Worm (Caenorhabditis elegans): ENCODE results near the gene srw-98.

The srw-98 gene

ce11 chrV:1664921-1665320 is 13.2 kb downstream of the srw-98 start, which contains the start of gene K04F1.9 (continued):
- no peak for TF ChIP-seq ceh-82 (tag; optimal IDR thresholded peaks at IDR 0.05)

- TF ChIP-seq nhr-237 (tag; optimal IDR thresholded peaks at IDR 0.05) = no peak
- TF ChIP-seq lin-39 (tag; optimal IDR thresholded peaks at IDR 0.05) = no peak
- no peak for TF ChIP-seq C16A3.4 (tag; optimal IDR thresholded peaks at IDR 0.05)
- no peak for TF ChIP-seq sup-37 (GFP tag; optimal IDR thresholded peaks at IDR 0.05)
- TF ChIP-seq rnt-1 (tag; optimal IDR thresholded peaks at IDR 0.05) = no peak
- TF ChIP-seq egl-27 (tag; optimal IDR thresholded peaks at IDR 0.05) = no peak
- no peak for TF ChIP-seq nhr-12 (tag; optimal IDR thresholded peaks at IDR 0.05)
- TF ChIP-seq nhr-71 (tag; optimal IDR thresholded peaks at IDR 0.05) = no peak
- no peak for TF ChIP-seq elt-3 (tag; optimal IDR thresholded peaks at IDR 0.05)
- no peak for TF ChIP-seq mdl-1 (tag; optimal IDR thresholded peaks at IDR 0.05)
- no peak for TF ChIP-seq sox-4 (tag; optimal IDR thresholded peaks at IDR 0.05)
- TF ChIP-seq nhr-20 (tag; optimal IDR thresholded peaks at IDR 0.05) = no peak
- no peak for TF ChIP-seq lin-35 (GFP tag; optimal IDR thresholded peaks at IDR 0.05)
- TF ChIP-seq snpc-4 (tag; optimal IDR thresholded peaks at IDR 0.05) = no peak
These were observed 15.9 kb downstream of the srw-98 start, which contains the start of gene irld-40 for ce11 chrV:1662270-1662669. TSS of gene irld-40 (plus strand) at chrV:1662570.

ce11 chrV:1654845-1655244 is 23.3 kb downstream of the srw-98 start, which contains the start of gene irld-11:
TSS of gene irld-11 (plus strand) at chrV:1655145.
- peak; percentile 82 for TF ChIP-seq fkh-8 (tag; optimal IDR thresholded peaks at IDR 0.05)
- TF ChIP-seq nhr-20 (tag; optimal IDR thresholded peaks at IDR 0.05) = peak; percentile 32
- TF ChIP-seq lin-14 (GFP tag; optimal IDR thresholded peaks at IDR 0.05) = no peak

- TF ChIP-seq nhr-19 (GFP tag; conservative IDR thresholded peaks at IDR 0.05) (no peak), elt-3 (tag; optimal IDR thresholded peaks at IDR 0.05) (no peak), ets-5 (GFP tag; IDR thresholded peaks at IDR 0.05) (no peak), C34B4.2 (tag; optimal IDR thresholded peaks at IDR 0.05) (no peak), fos-1 (tag; optimal IDR thresholded peaks at IDR 0.05) (no peak), nhr-20 (tag; optimal IDR thresholded peaks at IDR 0.05) (no peak), lin-39 (tag; optimal IDR thresholded peaks at IDR 0.05) (no peak), ceh-88 (GFP tag; IDR thresholded peaks at IDR 0.05) (no peak), ceh-8 (GFP tag; optimal IDR thresholded peaks at IDR 0.05) (no peak), lir-3 (tag; optimal IDR thresholded peaks at IDR 0.05; ENCODE audit: poor library complexity) (no peak)
These were observed 27.1 kb downstream of the srw-98 start, which contains the start of gene irld-44 for ce11 chrV:1651045-1651444. TSS of gene irld-44 (plus strand) at chrV:1651345.

ce11 chrV:1648000-1648399 is 30.1 kb downstream of the srw-98 start, which contains the start of gene irld-45:
TSS of gene irld-45 (plus strand) at chrV:1648300.
- TF ChIP-seq sptf-1 (tag; optimal IDR thresholded peaks at IDR 0.05) (no peak), ceh-63 (GFP tag; optimal IDR thresholded peaks at IDR 0.05) (no peak)

ce11 chrV:1643886-1644285 is 34.2 kb downstream of the srw-98 start, which contains the start of gene alh-2:
TSS of gene alh-2 (plus strand) at chrV:1644169.
- no peak for TF ChIP-seq unc-30 (tag; optimal IDR thresholded peaks at IDR 0.05)
- no peak for TF ChIP-seq isw-1 (GFP tag; IDR thresholded peaks at IDR 0.05)
- no peak for TF ChIP-seq lin-14 (GFP tag; optimal IDR thresholded peaks at IDR 0.05)
- no peak for TF ChIP-seq ceh-8 (GFP tag; optimal IDR thresholded peaks at IDR 0.05)
- TF ChIP-seq swsn-7 (tag; optimal IDR thresholded peaks at IDR 0.05) = no peak

ce11 chrV:1642768-1643167 is 35.4 kb downstream of the srw-98 start:
- no peak for TF ChIP-seq fkh-8 (tag; optimal IDR thresholded peaks at IDR 0.05)
- TF ChIP-seq hlh-4 (tag; optimal IDR thresholded peaks at IDR 0.05) = no peak
- TF ChIP-seq lin-15B (tag; optimal IDR thresholded peaks at IDR 0.05) = no peak

All from whole organism, L1 larva.